Worm (Caenorhabditis elegans) whole organism, young adult: ENCODE data around the gene dpy-2.

Source experiments
- F49E8.2 ChIP-seq: sonication (generic microtip); optimal IDR thresholded peaks from 3 replicates; lab custom pipeline; 2017; ENCODE audit warnings: missing genetic modification characterization, mild to moderate bottlenecking, missing compliant biosample characterization, antibody characterized with exemption, moderate library complexity; ENCODE audit not compliant: insufficient read depth
- F55B11.4 ChIP-seq: sonication (generic microtip); optimal IDR thresholded peaks from 2 replicates; lab custom pipeline; 2016; ENCODE audit warnings: missing compliant biosample characterization, missing genetic modification characterization, borderline replicate concordance; ENCODE audit not compliant: insufficient read depth
- attf-6 ChIP-seq: fragments of 200-800 bp; sonication (Bioruptor generic); IDR thresholded peaks from 2 replicates; pipeline ENCODE4 v1.3.6; 2022; ENCODE audit warnings: missing genetic modification reagents, missing genetic modification characterization, missing compliant biosample characterization
- efl-1 ChIP-seq: fragments of 150-350 bp; optimal IDR thresholded peaks from 2 replicates; lab custom pipeline; 2014; ENCODE audit warnings: missing biosample characterization, missing genetic modification reagents, missing genetic modification characterization
- egl-18 ChIP-seq: fragments of 200-800 bp; sonication (Bioruptor generic); IDR thresholded peaks from 2 replicates; pipeline ENCODE4 v1.3.6; 2022; ENCODE audit warnings: missing genetic modification reagents, missing genetic modification characterization, missing compliant biosample characterization
- ets-4 ChIP-seq: fragments of 200-800 bp; sonication (Bioruptor generic); optimal IDR thresholded peaks from 2 replicates; lab custom pipeline; 2018; ENCODE audit warnings: mild to moderate bottlenecking, missing genetic modification characterization, missing compliant biosample characterization
- hlh-12 ChIP-seq: sonication (generic microtip); optimal IDR thresholded peaks from 2 replicates; lab custom pipeline; 2016; ENCODE audit warnings: missing genetic modification characterization, missing compliant biosample characterization
- lsl-1 ChIP-seq: fragments of 200-800 bp; sonication (Bioruptor generic); optimal IDR thresholded peaks from 2 replicates; lab custom pipeline; 2018; ENCODE audit warnings: mild to moderate bottlenecking, missing genetic modification characterization, moderate library complexity, missing compliant biosample characterization
- mxl-1 ChIP-seq: sonication (generic microtip); optimal IDR thresholded peaks from 2 replicates; lab custom pipeline; 2016; ENCODE audit warnings: missing genetic modification characterization, missing compliant biosample characterization
- nhr-27 ChIP-seq: fragments of 200-800 bp; sonication (Bioruptor generic); optimal IDR thresholded peaks from 2 replicates; lab custom pipeline; 2018; ENCODE audit warnings: mild to moderate bottlenecking, missing genetic modification characterization, moderate library complexity, missing compliant biosample characterization
- pha-4 ChIP-seq: fragments of 150-350 bp; sonication (generic microtip); optimal IDR thresholded peaks from 2 replicates; lab custom pipeline; 2014; ENCODE audit warnings: missing biosample characterization, missing genetic modification reagents, missing genetic modification characterization
- unc-62 ChIP-seq: fragments of 150-350 bp; optimal IDR thresholded peaks from 2 replicates; lab custom pipeline; 2014; ENCODE audit warnings: missing biosample characterization, missing genetic modification reagents, missing genetic modification characterization
- ztf-28 ChIP-seq: fragments of 200-800 bp; sonication (Bioruptor generic); IDR thresholded peaks from 2 replicates; pipeline ENCODE4 v1.3.6; 2022; ENCODE audit warnings: missing genetic modification reagents, missing genetic modification characterization, missing compliant biosample characterization

ce11 chrII:6746404-6746803 lies 32.3 kb downstream of the dpy-2 start, which contains the start of gene F41G3.5:
- no peak for TF ChIP-seq F49E8.2
- TF ChIP-seq F55B11.4: no peak
- no peak for TF ChIP-seq egl-18 (GFP tag; lab: Robert Waterston, UW)
- no peak for TF ChIP-seq attf-6 (GFP tag; lab: Robert Waterston, UW)
- TF ChIP-seq lsl-1 (GFP tag; lab: Kevin White, UChicago): no peak
- TF ChIP-seq pha-4 (tag; lab: Kevin White, UChicago): no peak
- TF ChIP-seq efl-1 (GFP tag; lab: Kevin White, UChicago): no peak
- no peak for TF ChIP-seq unc-62 (GFP tag; lab: Kevin White, UChicago)
- TF ChIP-seq mxl-1 (tag; lab: Kevin White, UChicago): no peak
- TF ChIP-seq ets-4 (GFP tag; lab: Kevin White, UChicago): no peak
- no peak for TF ChIP-seq ztf-28
- no peak for TF ChIP-seq nhr-27 (tag; lab: Kevin White, UChicago)
- no peak for TF ChIP-seq hlh-12 (tag; lab: Kevin White, UChicago)
